Fruit fly (Drosophila melanogaster) whole organism, adult: ENCODE data around the gene Septin4.

ENCODE experiments used
- CG12768 ChIP-seq: fragments of 200-800 bp; sonication (Bioruptor generic); optimal IDR thresholded peaks from 2 replicates; lab custom pipeline; 2017; ENCODE audit warnings: missing biosample characterization, missing genetic modification characterization, mild to moderate bottlenecking, moderate library complexity, missing genetic modification reagents
- CG14711 ChIP-seq: fragments of 200-800 bp; sonication (Bioruptor generic); optimal IDR thresholded peaks from 2 replicates; lab custom pipeline; 2018; ENCODE audit warnings: missing biosample characterization, mild to moderate bottlenecking, missing genetic modification characterization, moderate library complexity
- CG1620 ChIP-seq: fragments of 200-800 bp; sonication (Bioruptor generic); optimal IDR thresholded peaks from 2 replicates; lab custom pipeline; 2016; ENCODE audit warnings: missing biosample characterization, missing genetic modification characterization
- CG33017 ChIP-seq: fragments of 200-800 bp; sonication (Bioruptor generic); optimal IDR thresholded peaks from 2 replicates; lab custom pipeline; 2018; ENCODE audit warnings: missing biosample characterization, mild to moderate bottlenecking, missing genetic modification characterization, moderate library complexity
- CG5204 ChIP-seq: fragments of 200-800 bp; sonication (Bioruptor generic); optimal IDR thresholded peaks from 2 replicates; lab custom pipeline; 2016; ENCODE audit warnings: missing biosample characterization, missing genetic modification characterization
- CG7045 ChIP-seq: fragments of 200-800 bp; sonication (Bioruptor generic); optimal IDR thresholded peaks from 2 replicates; lab custom pipeline; 2017; ENCODE audit warnings: missing biosample characterization, mild to moderate bottlenecking, missing genetic modification characterization
- Crg-1 ChIP-seq: fragments of 200-800 bp; sonication (Bioruptor generic); optimal IDR thresholded peaks from 2 replicates; lab custom pipeline; 2016; ENCODE audit warnings: missing biosample characterization, missing genetic modification characterization
- bab1 ChIP-seq: fragments of 200-800 bp; sonication (Bioruptor generic); optimal IDR thresholded peaks from 3 replicates; lab custom pipeline; 2019; ENCODE audit warnings: missing biosample characterization, mild to moderate bottlenecking, missing genetic modification characterization, moderate library complexity
- cic ChIP-seq: fragments of 200-800 bp; sonication (Bioruptor generic); optimal IDR thresholded peaks from 2 replicates; lab custom pipeline; 2017; ENCODE audit warnings: missing biosample characterization, mild to moderate bottlenecking, missing genetic modification characterization, moderate library complexity
- cnc ChIP-seq, 2 experiments: fragments of >200 bp; optimal IDR thresholded peaks; 2 replicates each; lab custom pipeline; 2017
- kay ChIP-seq: fragments of 200-800 bp; sonication (Bioruptor generic); peaks from one replicate; lab custom pipeline; 2016; ENCODE audit warnings: missing biosample characterization, missing genetic modification characterization, borderline replicate concordance
- ovo ChIP-seq: fragments of 200-800 bp; sonication (Bioruptor generic); optimal IDR thresholded peaks from 2 replicates; lab custom pipeline; 2016; ENCODE audit warnings: missing biosample characterization, missing genetic modification characterization
- pad ChIP-seq: fragments of 200-800 bp; sonication (Bioruptor generic); optimal IDR thresholded peaks from 3 replicates; lab custom pipeline; 2017; ENCODE audit warnings: missing biosample characterization, missing genetic modification characterization, mild to moderate bottlenecking, moderate library complexity, missing genetic modification reagents
- tj ChIP-seq: fragments of 200-800 bp; sonication (Bioruptor generic); optimal IDR thresholded peaks from 3 replicates; lab custom pipeline; 2017; ENCODE audit warnings: missing biosample characterization, mild to moderate bottlenecking, missing genetic modification characterization, moderate library complexity

DNA sequence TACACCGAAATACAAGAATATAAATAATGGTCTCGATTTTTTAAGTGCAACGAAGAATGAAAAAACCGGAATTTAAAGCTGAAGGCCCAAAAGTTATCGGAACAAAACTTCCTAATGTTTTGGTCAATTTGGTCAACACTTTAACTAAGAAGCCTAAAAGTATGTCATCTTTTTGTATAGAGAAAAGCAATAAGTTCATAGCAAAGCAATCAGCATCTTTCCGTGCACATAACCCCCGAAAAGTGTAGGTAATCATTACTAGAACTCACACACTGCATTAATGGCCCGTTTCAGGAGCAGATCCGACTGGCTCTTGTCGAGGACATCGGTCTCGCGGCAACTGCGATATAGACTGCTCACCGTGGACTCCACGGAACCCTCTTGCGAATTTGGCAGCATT is 49.4 kb upstream of the Septin4 start:
- TF ChIP-seq kay: no peak
- TF ChIP-seq cic (GFP tag; lab: Kevin White, UChicago): no peak
- no peak for TF ChIP-seq CG1620 (GFP tag; lab: Kevin White, UChicago)
- no peak for TF ChIP-seq pad
- no peak for TF ChIP-seq CG33017 (tag; lab: Kevin White, UChicago)
- no peak for TF ChIP-seq CG5204 (GFP tag; lab: Kevin White, UChicago)
- TF ChIP-seq CG12768: no peak
- no peak for TF ChIP-seq cnc (optimal IDR thresholded peaks at IDR 0.05; lab: Kevin White, UChicago)
- TF ChIP-seq tj (GFP tag; lab: Kevin White, UChicago): no peak
- no peak for TF ChIP-seq CG14711
- no peak for TF ChIP-seq ovo (GFP tag; lab: Kevin White, UChicago)
- TF ChIP-seq bab1 (GFP tag; lab: Kevin White, UChicago): no peak
- TF ChIP-seq CG7045 (GFP tag; lab: Kevin White, UChicago): no peak
- TF ChIP-seq Crg-1: no peak
